Worm (Caenorhabditis elegans) whole organism, early embryonic: ENCODE measurements around the gene F46C3.2.

ENCODE experiments used
- B0310.2 ChIP-seq: sonication (generic microtip); optimal IDR thresholded peaks from 2 replicates; lab custom pipeline; 2016; ENCODE audit warnings: mild to moderate bottlenecking, missing genetic modification characterization, missing compliant biosample characterization
- F13C5.2 ChIP-seq: sonication (generic microtip); optimal IDR thresholded peaks from 2 replicates; lab custom pipeline; 2017; ENCODE audit warnings: mild to moderate bottlenecking, missing genetic modification characterization, inconsistent platforms, missing compliant biosample characterization
- aly-1 ChIP-seq: sonication (generic microtip); optimal IDR thresholded peaks from 2 replicates; lab custom pipeline; 2016; ENCODE audit warnings: missing genetic modification characterization, missing compliant biosample characterization
- ama-1 ChIP-seq: fragments of 150-350 bp; optimal IDR thresholded peaks from 2 replicates; lab custom pipeline; 2014
- ceh-13 ChIP-seq: fragments of 200-800 bp; sonication (Bioruptor generic); optimal IDR thresholded peaks from 2 replicates; lab custom pipeline; 2018; ENCODE audit warnings: mild to moderate bottlenecking, missing genetic modification characterization, missing compliant biosample characterization
- ceh-36 ChIP-seq: sonication (generic microtip); optimal IDR thresholded peaks from 2 replicates; lab custom pipeline; 2016; ENCODE audit warnings: missing genetic modification characterization, inconsistent platforms, missing compliant biosample characterization
- ets-7 ChIP-seq: sonication (generic microtip); optimal IDR thresholded peaks from 2 replicates; lab custom pipeline; 2016; ENCODE audit warnings: missing genotype, missing genetic modification characterization, missing compliant biosample characterization
- flt-1 ChIP-seq: fragments of 200-800 bp; sonication (Bioruptor generic); IDR thresholded peaks from 2 replicates; pipeline ENCODE4 v1.3.6; 2022; ENCODE audit warnings: missing genetic modification characterization, missing compliant biosample characterization
- hmbx-1 ChIP-seq: sonication (generic microtip); optimal IDR thresholded peaks from 2 replicates; lab custom pipeline; 2016; ENCODE audit warnings: mild to moderate bottlenecking, missing genetic modification characterization, missing compliant biosample characterization
- hmg-4 ChIP-seq: fragments of 200-800 bp; sonication (Bioruptor generic); optimal IDR thresholded peaks from 2 replicates; lab custom pipeline; 2018; ENCODE audit warnings: mild to moderate bottlenecking, missing genetic modification characterization, missing compliant biosample characterization
- hnd-1 ChIP-seq: sonication (generic microtip); optimal IDR thresholded peaks from 2 replicates; lab custom pipeline; 2016; ENCODE audit warnings: missing genetic modification characterization, missing compliant biosample characterization
- pes-1 ChIP-seq: fragments of 200-800 bp; sonication (Bioruptor generic); IDR thresholded peaks from 2 replicates; pipeline ENCODE4 v1.3.6; 2022; ENCODE audit warnings: missing genetic modification reagents, missing genetic modification characterization, missing compliant biosample characterization
- scrt-1 ChIP-seq: fragments of 200-800 bp; sonication (Bioruptor generic); IDR thresholded peaks from 2 replicates; pipeline ENCODE4 v1.3.6; 2022; ENCODE audit warnings: missing genetic modification characterization, missing compliant biosample characterization
- sea-1 ChIP-seq: fragments of 200-800 bp; sonication (Bioruptor generic); conservative IDR thresholded peaks from 2 replicates; pipeline ENCODE4 v1.3.6; 2022; ENCODE audit warnings: missing genetic modification characterization, missing compliant biosample characterization
- tbx-11 ChIP-seq: fragments of 200-800 bp; sonication (Bioruptor generic); IDR thresholded peaks from 2 replicates; pipeline ENCODE4 v1.3.6; 2022; ENCODE audit warnings: missing genetic modification characterization, missing compliant biosample characterization
- tbx-37 ChIP-seq: fragments of 200-800 bp; sonication (Bioruptor generic); conservative IDR thresholded peaks from 2 replicates; pipeline ENCODE4 v1.3.6; 2022; ENCODE audit warnings: missing genetic modification reagents, missing genetic modification characterization, missing compliant biosample characterization
- tra-4 ChIP-seq: sonication (generic microtip); optimal IDR thresholded peaks from 2 replicates; lab custom pipeline; 2017; ENCODE audit warnings: missing genetic modification characterization, missing compliant biosample characterization

The F46C3.2 gene

DNA sequence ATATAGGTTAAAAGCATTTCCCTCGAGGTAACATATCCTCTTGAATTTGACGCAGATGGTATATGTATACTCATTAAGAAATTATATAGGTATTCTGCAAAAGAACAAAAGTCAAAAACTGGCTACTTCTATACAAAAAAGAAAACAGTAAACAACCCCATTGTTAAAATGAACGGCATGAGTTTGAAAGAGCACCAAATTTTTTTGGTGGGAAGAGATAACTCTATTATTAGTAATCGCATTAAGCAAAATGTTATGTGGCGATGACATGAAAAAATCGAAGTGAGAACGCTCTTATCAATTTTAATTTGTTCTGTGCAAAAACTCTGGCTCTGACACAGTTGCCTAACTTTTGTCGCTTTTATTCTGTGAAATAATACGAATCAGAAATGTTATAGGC is at the start of gene F46C3.2:
F46C3.2 (minus strand) TSS at position 101 of the 400 bp plus-strand sequence.
- TF ChIP-seq aly-1 (tag; lab: Kevin White, UChicago) = no peak
- no peak for TF ChIP-seq ets-7 (tag; lab: Kevin White, UChicago)
- no peak for TF ChIP-seq tbx-11 (GFP tag; lab: Robert Waterston, UW)
- TF ChIP-seq hmbx-1 (tag; lab: Kevin White, UChicago) = no peak
- no peak for TF ChIP-seq scrt-1 (GFP tag; lab: Robert Waterston, UW)
- no peak for TF ChIP-seq B0310.2 (tag; lab: Kevin White, UChicago)
- TF ChIP-seq sea-1 = no peak
- no peak for TF ChIP-seq ceh-13 (GFP tag; lab: Kevin White, UChicago)
- TF ChIP-seq tra-4 = no peak
- no peak for TF ChIP-seq hmg-4 (GFP tag; lab: Kevin White, UChicago)
- no peak for TF ChIP-seq ceh-36 (tag; lab: Kevin White, UChicago)
- no peak for TF ChIP-seq F13C5.2
- no peak for TF ChIP-seq pes-1 (GFP tag; lab: Robert Waterston, UW)
- TF ChIP-seq ama-1 (lab: Kevin White, UChicago) = no peak
- no peak for TF ChIP-seq tbx-37 (GFP tag; lab: Robert Waterston, UW)
- TF ChIP-seq hnd-1 (tag; lab: Kevin White, UChicago) = no peak

DNA sequence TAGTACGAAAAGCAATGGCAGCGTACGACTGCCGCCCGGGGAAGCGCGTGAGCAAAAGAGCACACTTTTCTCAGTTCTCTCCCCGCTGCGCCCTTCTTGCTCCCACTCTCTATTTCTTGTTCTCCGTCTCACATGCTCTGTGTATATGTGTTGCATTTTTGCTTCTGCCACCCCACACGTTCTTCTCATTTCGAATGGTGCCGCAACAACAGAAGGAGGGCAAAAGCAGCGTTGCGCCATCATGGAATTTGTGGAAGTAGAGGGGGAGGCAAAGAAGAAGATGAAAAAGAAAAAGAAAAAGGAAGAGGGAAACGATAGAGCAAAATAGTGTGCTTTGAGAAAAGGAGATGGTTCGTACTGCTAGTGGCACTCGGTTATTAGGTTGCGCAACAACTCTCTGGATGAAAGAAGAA is 48.8 kb upstream of the F46C3.2 start:
- TF ChIP-seq flt-1 (GFP tag; lab: Robert Waterston, UW) (no peak), F13C5.2 (peak; percentile 6), tbx-37 (GFP tag; lab: Robert Waterston, UW) (0 out of 2 replicates have a peak, but pooled peaks have one; percentile 10), pes-1 (GFP tag; lab: Robert Waterston, UW) (peak; percentile 23; the same call in 1 of the 2 replicates), scrt-1 (GFP tag; lab: Robert Waterston, UW) (0 out of 2 replicates have a peak, but pooled peaks have one; percentile 26)

DNA sequence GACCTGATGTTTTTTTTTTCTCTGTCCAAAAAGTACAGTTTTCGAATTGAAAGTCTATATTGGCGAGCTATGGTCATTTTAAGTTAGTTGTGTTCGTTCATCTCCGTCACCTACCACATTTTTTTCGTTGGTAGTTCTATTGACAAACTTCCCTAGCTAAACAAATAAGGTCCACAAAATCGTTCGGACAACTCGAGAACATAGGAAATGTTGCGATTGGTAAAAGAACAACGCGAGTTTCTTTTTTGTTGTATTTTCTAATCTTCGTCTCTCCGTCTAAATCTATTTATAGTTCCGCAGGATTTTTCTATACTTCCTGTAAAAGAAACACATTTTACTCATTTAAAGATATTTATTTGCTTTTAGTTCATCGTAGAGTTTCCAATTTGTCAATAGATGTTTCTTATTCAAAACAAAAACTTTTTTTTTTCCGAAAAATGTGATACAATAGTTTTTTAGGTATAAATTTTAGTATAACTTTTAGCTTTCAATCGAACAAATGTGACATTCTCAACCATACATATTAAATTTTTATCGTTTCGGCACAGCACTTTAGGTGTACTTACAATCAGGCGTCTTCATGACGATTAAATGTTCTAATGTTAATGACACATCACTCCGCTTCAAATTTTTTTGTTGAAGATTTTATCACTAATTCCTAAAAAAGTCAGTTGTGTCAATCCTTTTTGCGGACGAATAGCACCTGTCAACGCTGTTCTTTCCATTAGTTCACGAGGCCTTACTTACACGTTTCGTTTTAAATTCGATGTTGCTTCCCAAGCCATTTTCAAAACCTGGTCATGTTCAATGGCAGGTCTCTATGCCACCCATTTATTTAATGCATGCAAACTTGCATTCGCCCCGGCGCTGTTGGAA is 48.1 kb upstream of the F46C3.2 start:
- TF ChIP-seq B0310.2 (tag; lab: Kevin White, UChicago) (no peak), tbx-11 (GFP tag; lab: Robert Waterston, UW) (no peak), aly-1 (tag; lab: Kevin White, UChicago) (no peak)

DNA sequence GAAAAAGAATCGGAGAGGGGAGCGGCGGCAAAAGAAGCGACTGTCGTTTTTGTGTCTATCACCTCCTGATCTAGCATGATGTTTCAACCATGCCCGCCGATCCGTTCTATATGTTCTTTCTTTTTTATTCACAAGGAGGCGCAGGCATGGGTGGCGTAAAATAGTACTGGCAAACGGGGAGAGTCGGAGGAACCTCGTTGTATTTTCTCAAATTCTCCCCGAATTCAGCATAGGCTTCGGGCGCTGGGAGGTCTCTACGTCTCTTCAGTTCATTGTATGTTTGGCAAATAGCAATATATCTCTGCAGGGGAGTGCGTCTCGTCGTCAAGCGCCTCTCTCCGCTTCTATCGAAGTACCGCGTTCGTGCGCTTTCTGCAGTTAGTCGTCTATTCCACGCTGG is 46.6 kb upstream of the F46C3.2 start, which contains the start of gene lin-14:
lin-14 (plus strand) TSS at position 346 of the 400 bp plus-strand sequence.
- no peak for TF ChIP-seq ceh-13 (GFP tag; lab: Kevin White, UChicago)
- TF ChIP-seq aly-1 (tag; lab: Kevin White, UChicago) = no peak
- TF ChIP-seq sea-1 = no peak
- TF ChIP-seq F13C5.2 = peak; percentile 53
- TF ChIP-seq flt-1 (GFP tag; lab: Robert Waterston, UW) = no peak
- TF ChIP-seq tbx-37 (GFP tag; lab: Robert Waterston, UW) = no peak

DNA sequence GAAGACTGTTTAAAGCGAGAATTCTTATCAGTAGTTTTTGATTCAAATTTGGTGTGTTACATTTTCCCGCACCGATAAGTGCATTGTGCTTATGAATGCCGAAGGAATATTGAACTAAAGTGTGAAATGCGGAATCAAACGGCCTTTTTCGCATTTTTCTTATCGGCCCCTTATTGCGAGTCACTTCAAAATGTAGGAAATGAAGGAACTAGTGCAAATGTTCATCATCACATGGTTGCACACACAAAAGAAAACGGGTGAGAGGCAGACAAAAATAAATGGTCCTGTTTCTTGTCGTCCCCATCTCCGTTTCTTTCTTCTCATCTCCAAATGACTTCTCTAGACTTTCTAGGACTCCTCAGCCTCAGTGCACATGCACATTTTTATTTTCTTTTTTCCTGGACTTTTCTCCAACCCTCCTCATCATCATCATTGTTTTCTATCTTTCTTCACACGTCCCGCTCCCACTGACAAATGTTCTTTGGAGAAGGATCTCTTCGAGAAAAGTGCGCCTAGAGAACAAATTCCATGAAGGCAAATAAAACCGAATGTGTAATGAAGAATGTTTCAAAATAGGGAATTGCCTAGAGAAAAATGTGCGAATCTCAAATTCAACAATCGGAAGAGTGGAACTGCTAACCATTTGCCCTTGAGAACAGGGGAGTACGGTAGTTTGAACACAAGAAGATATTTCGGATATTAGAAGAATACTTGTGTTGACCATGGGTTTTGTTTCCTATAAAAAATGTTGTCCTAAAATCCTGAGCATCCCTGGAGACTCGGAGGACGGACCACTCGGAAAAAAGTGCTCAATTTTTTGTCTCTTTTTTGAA is 45.9 kb upstream of the F46C3.2 start:
- TF ChIP-seq F13C5.2 (no peak), B0310.2 (tag; lab: Kevin White, UChicago) (no peak), ceh-13 (GFP tag; lab: Kevin White, UChicago) (no peak), ama-1 (lab: Kevin White, UChicago) (no peak), pes-1 (GFP tag; lab: Robert Waterston, UW) (no peak), sea-1 (no peak), hnd-1 (tag; lab: Kevin White, UChicago) (no peak), hmg-4 (GFP tag; lab: Kevin White, UChicago) (no peak), tbx-37 (GFP tag; lab: Robert Waterston, UW) (no peak), tra-4 (no peak), ceh-36 (tag; lab: Kevin White, UChicago) (no peak), scrt-1 (GFP tag; lab: Robert Waterston, UW) (no peak), tbx-11 (GFP tag; lab: Robert Waterston, UW) (no peak), hmbx-1 (tag; lab: Kevin White, UChicago) (no peak), flt-1 (GFP tag; lab: Robert Waterston, UW) (no peak), aly-1 (tag; lab: Kevin White, UChicago) (no peak)

DNA sequence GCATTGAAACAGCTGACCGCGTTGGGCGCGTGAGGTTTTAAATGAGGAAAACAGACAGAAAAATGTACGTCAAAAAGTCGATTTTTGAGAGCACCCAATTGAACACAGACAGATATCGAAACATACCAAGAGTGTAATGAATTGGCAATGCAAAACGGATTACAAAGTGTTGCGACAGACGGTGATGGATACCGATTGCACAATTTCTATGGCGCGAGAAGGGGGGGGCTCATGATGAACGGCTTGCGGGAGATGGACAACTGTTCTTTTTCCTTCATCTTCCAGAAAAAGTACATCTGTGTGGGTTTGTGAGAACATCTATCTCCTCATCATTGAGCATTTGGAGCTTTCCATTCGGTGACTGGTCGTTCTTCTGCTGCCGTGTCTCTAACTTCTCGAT is 45.0 kb upstream of the F46C3.2 start:
- TF ChIP-seq ama-1 (lab: Kevin White, UChicago) (no peak), tbx-11 (GFP tag; lab: Robert Waterston, UW) (no peak), hmg-4 (GFP tag; lab: Kevin White, UChicago) (no peak), sea-1 (no peak), tra-4 (no peak), F13C5.2 (no peak), ceh-36 (tag; lab: Kevin White, UChicago) (no peak), hnd-1 (tag; lab: Kevin White, UChicago) (no peak), ets-7 (tag; lab: Kevin White, UChicago) (no peak), flt-1 (GFP tag; lab: Robert Waterston, UW) (no peak), hmbx-1 (tag; lab: Kevin White, UChicago) (no peak), ceh-13 (GFP tag; lab: Kevin White, UChicago) (no peak), B0310.2 (tag; lab: Kevin White, UChicago) (no peak), aly-1 (tag; lab: Kevin White, UChicago) (no peak), tbx-37 (GFP tag; lab: Robert Waterston, UW) (no peak), scrt-1 (GFP tag; lab: Robert Waterston, UW) (no peak)
